Fruit fly (Drosophila melanogaster) whole organism, adult: ENCODE measurements around the gene CG5149.

Source experiments
- CG1620 ChIP-seq: fragments of 200-800 bp; sonication (Bioruptor generic); optimal IDR thresholded peaks from 2 replicates; lab custom pipeline; 2016; ENCODE audit warnings: missing biosample characterization, missing genetic modification characterization
- CG33017 ChIP-seq: fragments of 200-800 bp; sonication (Bioruptor generic); optimal IDR thresholded peaks from 2 replicates; lab custom pipeline; 2018; ENCODE audit warnings: missing biosample characterization, mild to moderate bottlenecking, missing genetic modification characterization, moderate library complexity
- Hr96 ChIP-seq: fragments of 200-800 bp; sonication (Bioruptor generic); optimal IDR thresholded peaks from 2 replicates; lab custom pipeline; 2016; ENCODE audit warnings: missing biosample characterization, missing genetic modification characterization
- cnc ChIP-seq, 2 experiments: fragments of >200 bp; optimal IDR thresholded peaks; 2 replicates each; lab custom pipeline; 2017
- pad ChIP-seq: fragments of 200-800 bp; sonication (Bioruptor generic); optimal IDR thresholded peaks from 3 replicates; lab custom pipeline; 2017; ENCODE audit warnings: missing biosample characterization, missing genetic modification characterization, mild to moderate bottlenecking, moderate library complexity, missing genetic modification reagents

dm6 chr2L:7377402-7377801 lies 10.7 kb downstream of the CG5149 start, which contains the start of gene ninaC:
- TF ChIP-seq CG33017 (tag; lab: Kevin White, UChicago), result no peak
- no peak for TF ChIP-seq cnc (optimal IDR thresholded peaks at IDR 0.05; lab: Kevin White, UChicago)
- no peak for TF ChIP-seq pad (GFP tag; lab: Kevin White, UChicago)
- TF ChIP-seq Hr96 (GFP tag; lab: Kevin White, UChicago), result no peak
- no peak for TF ChIP-seq CG1620 (GFP tag; lab: Kevin White, UChicago)
